Worm (Caenorhabditis elegans): ENCODE data around the gene Y69E1A.1.

ce11 chrIV:10899091-10899490, 49.6 kb downstream of the Y69E1A.1 start, which contains the start of the genes F13E9.9 and F13E9.19:
- TF ChIP-seq nhr-90 (tag; optimal IDR thresholded peaks at IDR 0.05) (no peak), pha-4 (tag; optimal IDR thresholded peaks at IDR 0.05) (no peak), ama-1 (optimal IDR thresholded peaks at IDR 0.05) (no peak), ama-1 (GFP tag; optimal IDR thresholded peaks at IDR 0.05) (no peak), unc-62 (GFP tag; optimal IDR thresholded peaks at IDR 0.05) (no peak), ccch-3 (GFP tag; optimal IDR thresholded peaks at IDR 0.05) (no peak), aptf-3 (GFP tag; IDR thresholded peaks at IDR 0.05) (no peak), F49E8.2 (tag; optimal IDR thresholded peaks at IDR 0.05; ENCODE audit: insufficient read depth) (no peak), nfya-1 (tag; optimal IDR thresholded peaks at IDR 0.05; ENCODE audit: borderline replicate concordance, insufficient read depth) (no peak), lin-26 (GFP tag; IDR thresholded peaks at IDR 0.05) (no peak), C17E4.6 (GFP tag; IDR thresholded peaks at IDR 0.05) (no peak), ztf-26 (tag; optimal IDR thresholded peaks at IDR 0.05) (no peak)

Measured in whole organism, young adult.